Worm (Caenorhabditis elegans) whole organism, young adult: Measurements from ENCODE around the gene pan-1.

Source experiments
- F37B4.10 ChIP-seq: fragments of 200-800 bp; sonication (Bioruptor generic); IDR thresholded peaks from 2 replicates; pipeline ENCODE4 v1.3.6; 2022; ENCODE audit warnings: missing genetic modification characterization, missing compliant biosample characterization
- unc-62 ChIP-seq: fragments of 150-350 bp; optimal IDR thresholded peaks from 2 replicates; lab custom pipeline; 2014; ENCODE audit warnings: missing biosample characterization, missing genetic modification reagents, missing genetic modification characterization
- ztf-18 ChIP-seq: sonication (generic microtip); optimal IDR thresholded peaks from 2 replicates; lab custom pipeline; 2016; ENCODE audit warnings: missing genotype, mild to moderate bottlenecking, missing genetic modification characterization, missing compliant biosample characterization

DNA sequence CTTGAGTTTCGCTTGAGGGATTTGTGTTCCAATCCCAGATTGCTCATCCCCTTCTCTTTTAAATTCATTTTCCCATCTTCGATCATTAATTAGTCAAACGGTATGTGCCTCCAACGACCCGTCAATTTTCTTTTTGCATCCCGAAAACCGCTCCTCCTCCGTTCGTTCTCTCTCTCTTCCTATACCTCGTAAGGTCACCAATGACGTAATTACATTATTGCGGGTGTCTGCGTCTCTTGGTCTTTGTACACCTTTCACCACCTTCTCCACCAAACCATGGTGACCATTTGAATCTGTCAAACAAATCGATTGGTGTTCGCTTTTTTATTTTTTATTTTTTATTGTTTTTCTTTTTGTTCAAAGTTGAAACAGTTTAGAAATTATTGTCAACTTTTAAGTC, 47.4 kb upstream of the pan-1 start:
- TF ChIP-seq F37B4.10 (no peak), ztf-18 (no peak), unc-62 (GFP tag; lab: Kevin White, UChicago) (no peak)
